Worm (Caenorhabditis elegans): ENCODE data around the gene mrt-2.
"Not testable (repeated sequence)": the region's sequence is repeated elsewhere in the genome, so short reads cannot be mapped to it uniquely, and the experiment has no call there.

mrt-2 gene

ce11 chrIII:11760634-11761033, 14.1 kb downstream of the mrt-2 start:
- no peak for TF ChIP-seq unc-30 (tag; optimal IDR thresholded peaks at IDR 0.05)
- no peak for TF ChIP-seq fkh-8 (tag; optimal IDR thresholded peaks at IDR 0.05)
- TF ChIP-seq snu-23 (GFP tag; optimal IDR thresholded peaks at IDR 0.05), result no peak
- no peak for TF ChIP-seq ceh-63 (GFP tag; optimal IDR thresholded peaks at IDR 0.05)
- TF ChIP-seq unc-130 (tag; optimal IDR thresholded peaks at IDR 0.05), result no peak
- TF ChIP-seq F16B12.6 (tag; optimal IDR thresholded peaks at IDR 0.05), result no peak
- no peak for TF ChIP-seq nhr-28 (tag; optimal IDR thresholded peaks at IDR 0.05)
- no peak for TF ChIP-seq irx-1 (tag; optimal IDR thresholded peaks at IDR 0.05)
- TF ChIP-seq snpc-4 (tag; optimal IDR thresholded peaks at IDR 0.05), result no peak
- no peak for TF ChIP-seq ceh-88 (GFP tag; IDR thresholded peaks at IDR 0.05)
- TF ChIP-seq pag-3 (tag; optimal IDR thresholded peaks at IDR 0.05; ENCODE audit: borderline replicate concordance, insufficient read depth), result no peak

ce11 chrIII:11773581-11773980, 27.0 kb downstream of the mrt-2 start, which contains the start of gene gbf-1:
Gene gbf-1 (minus strand): TSS chrIII:11773681.
- TF ChIP-seq efl-1 (optimal IDR thresholded peaks at IDR 0.05), result not testable (repeated sequence)
- TF ChIP-seq efl-1 (GFP tag; optimal IDR thresholded peaks at IDR 0.05 in 1 of 2), result peak in 1 of 2 experiments; percentile 71

DNA sequence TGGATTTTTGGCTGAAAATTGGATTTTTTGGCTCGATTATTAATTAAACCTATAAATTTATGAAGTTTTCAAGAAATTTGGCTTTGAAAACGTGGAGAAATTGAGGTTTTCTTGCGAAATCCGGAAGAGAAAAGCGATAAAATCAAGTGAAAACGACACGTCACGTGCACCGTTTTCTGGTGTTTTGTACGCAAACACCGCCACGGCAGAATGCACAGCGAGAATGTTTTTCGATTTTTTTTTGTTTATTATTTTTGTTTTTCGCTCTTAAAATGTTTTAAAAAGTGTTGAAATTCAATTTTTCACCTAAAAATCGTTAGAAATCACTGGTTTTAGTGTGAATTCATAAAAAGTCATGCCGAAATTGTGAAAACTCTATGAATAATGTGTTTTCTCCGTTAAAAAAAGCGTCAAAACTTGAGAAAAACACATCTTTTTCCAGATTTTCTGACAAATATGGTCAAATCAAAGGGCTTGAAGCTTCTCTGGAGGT, 28.0 kb downstream of the mrt-2 start, which contains the start of gene immp-1:
TSS of gene immp-1 (plus strand) at position 443 of the 493 bp plus-strand sequence.
- no peak for TF ChIP-seq egl-27 (tag; optimal IDR thresholded peaks at IDR 0.05)
- no peak for TF ChIP-seq C04F5.9 (tag; optimal IDR thresholded peaks at IDR 0.05)
- no peak for TF ChIP-seq nhr-84 (tag; optimal IDR thresholded peaks at IDR 0.05)
- TF ChIP-seq fkh-8 (tag; optimal IDR thresholded peaks at IDR 0.05), result no peak
- TF ChIP-seq tlp-1 (tag; optimal IDR thresholded peaks at IDR 0.05), result no peak
- no peak for TF ChIP-seq nhr-71 (tag; optimal IDR thresholded peaks at IDR 0.05)
- TF ChIP-seq unc-62 (GFP tag; optimal IDR thresholded peaks at IDR 0.05), result no peak
- TF ChIP-seq ceh-82 (tag; optimal IDR thresholded peaks at IDR 0.05), result peak; percentile 21 to 55 (median 53)
- no peak for TF ChIP-seq pax-3 (tag; optimal IDR thresholded peaks at IDR 0.05)
- no peak for TF ChIP-seq fkh-10 (GFP tag; optimal IDR thresholded peaks at IDR 0.05)
- TF ChIP-seq pqm-1 (tag; optimal IDR thresholded peaks at IDR 0.05), result no peak
- TF ChIP-seq swsn-7 (tag; optimal IDR thresholded peaks at IDR 0.05), result no peak
- no peak for TF ChIP-seq nhr-28 (tag; optimal IDR thresholded peaks at IDR 0.05)
- TF ChIP-seq ces-1 (GFP tag; optimal IDR thresholded peaks at IDR 0.05), result no peak
- TF ChIP-seq efl-1 (optimal IDR thresholded peaks at IDR 0.05), result peak; percentile 57 to 70
- peak; percentile 68 to 94 for TF ChIP-seq efl-1 (GFP tag; optimal IDR thresholded peaks at IDR 0.05 in 1 of 2)
- peak; percentile 75 for TF ChIP-seq xbp-1 (tag; optimal IDR thresholded peaks at IDR 0.05)
- TF ChIP-seq ztf-4 (tag; optimal IDR thresholded peaks at IDR 0.05), result no peak
- TF ChIP-seq sptf-1 (tag; optimal IDR thresholded peaks at IDR 0.05), result no peak
- TF ChIP-seq rnt-1 (tag; optimal IDR thresholded peaks at IDR 0.05), result no peak
- TF ChIP-seq ztf-11 (tag; optimal IDR thresholded peaks at IDR 0.05), result no peak
- no peak for TF ChIP-seq lir-3 (tag; optimal IDR thresholded peaks at IDR 0.05; ENCODE audit: poor library complexity)
- no peak for TF ChIP-seq nhr-47 (tag; optimal IDR thresholded peaks at IDR 0.05)
- TF ChIP-seq pag-3 (tag; optimal IDR thresholded peaks at IDR 0.05; ENCODE audit: borderline replicate concordance, insufficient read depth), result no peak
- no peak for TF ChIP-seq nhr-77 (tag; optimal IDR thresholded peaks at IDR 0.05)
- TF ChIP-seq mep-1 (tag; optimal IDR thresholded peaks at IDR 0.05), result peak; percentile 79
- no peak for TF ChIP-seq unc-86 (tag; optimal IDR thresholded peaks at IDR 0.05)
- peak; percentile 96 for TF ChIP-seq F16B12.6 (tag; optimal IDR thresholded peaks at IDR 0.05)
- TF ChIP-seq ceh-88 (GFP tag; IDR thresholded peaks at IDR 0.05), result 0 out of 2 replicates have a peak, but pooled peaks have one; percentile 21
- TF ChIP-seq mab-9 (GFP tag; IDR thresholded peaks at IDR 0.05), result no peak
- TF ChIP-seq sox-4 (tag; optimal IDR thresholded peaks at IDR 0.05), result no peak
- no peak for TF ChIP-seq nhr-85 (tag)
- TF ChIP-seq ama-1 (optimal IDR thresholded peaks at IDR 0.05), result no peak
- peak in 1 of 2 experiments; percentile 34 for TF ChIP-seq mdl-1 (tag; optimal IDR thresholded peaks at IDR 0.05)
- TF ChIP-seq nhr-76 (tag; optimal IDR thresholded peaks at IDR 0.05), result no peak
- no peak for TF ChIP-seq hlh-4 (tag; optimal IDR thresholded peaks at IDR 0.05)
- no peak for TF ChIP-seq lin-13 (GFP tag; optimal IDR thresholded peaks at IDR 0.05)
- no peak for TF ChIP-seq elt-2 (tag; optimal IDR thresholded peaks at IDR 0.05)
- TF ChIP-seq aha-1 (tag; optimal IDR thresholded peaks at IDR 0.05), result no peak
- no peak for TF ChIP-seq jun-1 (tag; optimal IDR thresholded peaks at IDR 0.05)
- no peak for TF ChIP-seq egl-13 (tag; optimal IDR thresholded peaks at IDR 0.05)
- TF ChIP-seq snpc-4 (tag; optimal IDR thresholded peaks at IDR 0.05), result no peak
- TF ChIP-seq sup-37 (GFP tag; optimal IDR thresholded peaks at IDR 0.05), result no peak
- TF ChIP-seq nhr-11 (tag; optimal IDR thresholded peaks at IDR 0.05), result no peak

Measured in whole organism, L1 larva.